Fruit fly (Drosophila melanogaster): ENCODE results near the gene Mgat4a.

The Mgat4a gene

dm6 chr3L:14761837-14762785, at the start of gene Mgat4a, which contains the start of gene Tsen34:
Gene Mgat4a, plus strand, starts transcription at chr3L:14762028.
Gene Tsen34, minus strand, starts transcription at chr3L:14761844.
- TF ChIP-seq Jra (GFP tag; optimal IDR thresholded peaks at IDR 0.05) (peak; percentile 63), N (GFP tag; optimal IDR thresholded peaks at IDR 0.05) (no peak), ey (GFP tag; optimal IDR thresholded peaks at IDR 0.05) (peak; percentile 31), brk (GFP tag; optimal IDR thresholded peaks at IDR 0.05) (no peak), sage (GFP tag; optimal IDR thresholded peaks at IDR 0.05) (no peak), HLH106 (tag; optimal IDR thresholded peaks at IDR 0.05) (no peak), Dfd (GFP tag; optimal IDR thresholded peaks at IDR 0.05) (no peak), Rel (GFP tag; optimal IDR thresholded peaks at IDR 0.05) (no peak), Rel (tag; optimal IDR thresholded peaks at IDR 0.05) (peak; percentile 91), Mio (GFP tag; optimal IDR thresholded peaks at IDR 0.05) (no peak), fru (GFP tag; optimal IDR thresholded peaks at IDR 0.05) (no peak), Vsx2 (GFP tag; optimal IDR thresholded peaks at IDR 0.05; ENCODE audit: partially characterized antibody) (no peak), CG32264 (GFP tag; optimal IDR thresholded peaks at IDR 0.05) (no peak), Dif (GFP tag; optimal IDR thresholded peaks at IDR 0.05; ENCODE audit: partially characterized antibody) (no peak), CrebA (GFP tag; optimal IDR thresholded peaks at IDR 0.05; ENCODE audit: borderline replicate concordance) (no peak), dsf (GFP tag; optimal IDR thresholded peaks at IDR 0.05; ENCODE audit: borderline replicate concordance) (no peak), dmrt93B (GFP tag; optimal IDR thresholded peaks at IDR 0.05) (no peak), foxo (GFP tag; optimal IDR thresholded peaks at IDR 0.05) (peak in 1 of 2 experiments; percentile 50), usp (GFP tag; optimal IDR thresholded peaks at IDR 0.05) (no peak), Myc (optimal IDR thresholded peaks at IDR 0.05) (no peak), jim (GFP tag; optimal IDR thresholded peaks at IDR 0.05) (peak; percentile 32), br (GFP tag; optimal IDR thresholded peaks at IDR 0.05) (peak; percentile 59), sv (GFP tag; optimal IDR thresholded peaks at IDR 0.05) (peak; percentile 43), Hr78 (GFP tag; optimal IDR thresholded peaks at IDR 0.05) (no peak), rgr (GFP tag; optimal IDR thresholded peaks at IDR 0.05) (peak; percentile 51), pan (optimal IDR thresholded peaks at IDR 0.05) (no peak), dl (GFP tag; optimal IDR thresholded peaks at IDR 0.05; ENCODE audit: insufficient read depth in 1 of 2, partially characterized antibody in 2 of 2) (no peak), OdsH (GFP tag; optimal IDR thresholded peaks at IDR 0.05) (peak; percentile 70), CG9705 (GFP tag; optimal IDR thresholded peaks at IDR 0.05) (peak; percentile 27), h (GFP tag; optimal IDR thresholded peaks at IDR 0.05) (peak; percentile 79), Hr83 (GFP tag; optimal IDR thresholded peaks at IDR 0.05; ENCODE audit: poor library complexity, severe bottlenecking) (peak; percentile 66), Hnf4 (GFP tag; optimal IDR thresholded peaks at IDR 0.05) (no peak), psq (GFP tag; optimal IDR thresholded peaks at IDR 0.05) (peak; percentile 50), Abd-B (GFP tag; optimal IDR thresholded peaks at IDR 0.05) (no peak), GATAd (GFP tag; optimal IDR thresholded peaks at IDR 0.05) (peak; percentile 32), Sp1 (GFP tag; optimal IDR thresholded peaks at IDR 0.05) (no peak), tai (GFP tag; optimal IDR thresholded peaks at IDR 0.05) (no peak), woc (GFP tag; optimal IDR thresholded peaks at IDR 0.05) (peak; percentile 9), lola (GFP tag; optimal IDR thresholded peaks at IDR 0.05) (no peak)

dm6 chr3L:14712799-14713198, 49.0 kb upstream of the Mgat4a start:
- no peak for TF ChIP-seq lola (GFP tag; optimal IDR thresholded peaks at IDR 0.05)
- no peak for TF ChIP-seq Vsx2 (GFP tag; optimal IDR thresholded peaks at IDR 0.05; ENCODE audit: partially characterized antibody)
- TF ChIP-seq brk (GFP tag; optimal IDR thresholded peaks at IDR 0.05): no peak
- no peak for TF ChIP-seq OdsH (GFP tag; optimal IDR thresholded peaks at IDR 0.05)
- TF ChIP-seq Mio (GFP tag; optimal IDR thresholded peaks at IDR 0.05): no peak
- TF ChIP-seq h (GFP tag; optimal IDR thresholded peaks at IDR 0.05): no peak
- no peak for TF ChIP-seq Abd-B (GFP tag; optimal IDR thresholded peaks at IDR 0.05)
